Worm (Caenorhabditis elegans): Measurements from ENCODE around the gene Y38H6A.1.

DNA sequence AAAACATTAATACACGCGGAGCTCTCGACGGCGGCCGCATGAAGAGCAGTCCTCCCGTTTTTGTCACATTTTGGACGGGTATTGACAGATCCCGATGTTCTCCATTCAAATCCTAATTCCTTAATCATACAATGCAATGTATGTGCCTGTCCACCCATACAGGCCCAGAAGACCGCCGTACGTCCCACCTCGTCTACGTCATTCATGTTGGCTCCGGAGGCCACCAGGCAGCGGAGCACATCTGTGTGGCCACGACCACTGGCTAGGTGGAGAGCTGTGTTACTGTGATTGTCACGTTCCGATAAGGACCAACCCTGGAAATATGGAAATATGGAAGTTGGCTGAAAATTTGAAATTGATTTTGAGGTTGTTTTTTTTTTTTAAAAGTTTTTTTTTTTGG, 42.7 kb upstream of the Y38H6A.1 start:
- TF ChIP-seq ama-1 (optimal IDR thresholded peaks at IDR 0.05) = no peak
- no peak for TF ChIP-seq ceh-6 (GFP tag; optimal IDR thresholded peaks at IDR 0.05)
- TF ChIP-seq ets-4 (tag; optimal IDR thresholded peaks at IDR 0.05) = no peak
- no peak for TF ChIP-seq nhr-11 (tag; optimal IDR thresholded peaks at IDR 0.05)
- no peak for TF ChIP-seq unc-86 (tag; optimal IDR thresholded peaks at IDR 0.05)
- TF ChIP-seq nfya-1 (tag; optimal IDR thresholded peaks at IDR 0.05) = no peak
- no peak for TF ChIP-seq F13H6.1 (tag; optimal IDR thresholded peaks at IDR 0.05)
- no peak for TF ChIP-seq ztf-16 (tag; optimal IDR thresholded peaks at IDR 0.05)

Data from whole organism, late embryonic.